Worm (Caenorhabditis elegans): Measurements from ENCODE around the gene mtl-2.

mtl-2 gene

DNA sequence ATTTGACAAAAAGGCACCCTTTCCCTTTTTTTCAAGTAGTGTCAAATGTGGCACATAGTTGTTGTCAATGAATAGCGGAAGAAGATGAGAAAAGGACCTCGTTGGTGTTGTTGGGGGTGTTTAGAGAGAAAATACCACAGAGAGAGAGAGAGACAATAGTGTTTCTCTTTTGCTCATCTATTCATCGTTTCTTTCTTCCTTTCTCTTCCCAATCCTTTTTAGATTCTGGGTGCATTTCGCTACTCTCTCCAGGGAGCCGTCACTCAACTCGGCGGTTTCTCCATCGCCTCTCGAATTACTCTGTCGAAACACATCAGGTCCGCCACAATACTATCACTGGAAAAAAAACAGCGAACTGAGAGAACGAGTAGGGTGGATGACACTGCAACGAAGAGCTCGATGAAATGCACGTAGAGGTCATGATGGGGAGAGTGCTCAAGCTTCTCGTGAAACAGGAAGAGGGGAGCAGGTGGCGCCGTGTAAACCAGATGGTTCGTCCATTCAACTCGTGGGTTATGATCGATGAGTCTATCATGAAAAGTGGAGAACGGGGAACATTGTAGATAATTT lies 14.8 kb downstream of the mtl-2 start:
- no peak for TF ChIP-seq ama-1 (optimal IDR thresholded peaks at IDR 0.05)
- TF ChIP-seq aly-1 (tag; optimal IDR thresholded peaks at IDR 0.05) = no peak
- TF ChIP-seq tbx-11 (GFP tag; IDR thresholded peaks at IDR 0.05) = no peak
- TF ChIP-seq scrt-1 (GFP tag; IDR thresholded peaks at IDR 0.05) = no peak
- TF ChIP-seq sea-1 (GFP tag; conservative IDR thresholded peaks at IDR 0.05) = no peak

DNA sequence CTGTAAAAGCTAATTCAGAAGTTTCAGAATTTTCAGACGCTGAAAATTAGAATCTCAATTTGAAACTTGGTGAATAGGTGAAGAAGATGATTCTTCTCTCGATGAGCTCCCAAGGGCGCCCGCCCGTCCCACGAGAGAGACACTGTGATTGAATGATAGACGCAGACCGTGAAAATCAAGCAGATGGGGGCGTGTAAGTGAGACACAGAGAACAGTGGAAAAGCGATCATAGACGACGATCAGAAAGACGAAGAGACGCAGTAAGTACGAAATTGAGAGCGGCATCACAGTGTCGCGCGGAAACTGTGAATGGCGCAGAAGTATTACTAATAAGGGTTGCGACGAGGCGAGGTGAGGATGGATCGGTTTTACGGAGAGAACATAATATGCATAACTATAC lies 16.1 kb downstream of the mtl-2 start:
- TF ChIP-seq tra-4 (tag; optimal IDR thresholded peaks at IDR 0.05) (no peak), ceh-36 (tag; optimal IDR thresholded peaks at IDR 0.05) (no peak), hnd-1 (tag; optimal IDR thresholded peaks at IDR 0.05) (no peak), flt-1 (GFP tag; IDR thresholded peaks at IDR 0.05) (no peak), F13C5.2 (tag; optimal IDR thresholded peaks at IDR 0.05) (no peak), ceh-13 (GFP tag; optimal IDR thresholded peaks at IDR 0.05) (no peak), ets-7 (tag; optimal IDR thresholded peaks at IDR 0.05) (no peak), tbx-11 (GFP tag; IDR thresholded peaks at IDR 0.05) (no peak), tbx-37 (GFP tag; conservative IDR thresholded peaks at IDR 0.05) (no peak), hmbx-1 (tag; optimal IDR thresholded peaks at IDR 0.05) (no peak), B0310.2 (tag; optimal IDR thresholded peaks at IDR 0.05) (no peak), aly-1 (tag; optimal IDR thresholded peaks at IDR 0.05) (no peak), hmg-4 (GFP tag; optimal IDR thresholded peaks at IDR 0.05) (no peak), ama-1 (optimal IDR thresholded peaks at IDR 0.05) (no peak), sea-1 (GFP tag; conservative IDR thresholded peaks at IDR 0.05) (no peak), pes-1 (GFP tag; IDR thresholded peaks at IDR 0.05) (no peak), scrt-1 (GFP tag; IDR thresholded peaks at IDR 0.05) (no peak)

DNA sequence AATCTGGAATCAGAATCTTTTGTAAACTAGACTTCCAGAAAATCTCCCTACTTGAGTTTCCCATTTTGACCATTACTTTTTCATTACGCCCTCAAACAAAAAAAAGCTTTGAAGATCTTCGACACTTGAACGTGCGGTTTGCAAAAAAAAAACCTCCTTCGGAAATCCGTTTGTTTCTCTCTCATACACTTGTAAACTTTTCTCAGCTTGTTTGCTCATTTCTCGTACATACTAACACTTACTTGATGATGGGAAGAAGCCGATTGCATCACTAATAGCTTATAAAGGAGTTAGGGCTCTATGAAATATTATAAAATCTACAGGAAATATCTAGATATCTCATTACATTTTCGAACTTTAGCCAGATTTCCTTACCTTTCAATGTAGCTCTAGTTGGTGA lies 16.5 kb downstream of the mtl-2 start:
- TF ChIP-seq B0310.2 (tag; optimal IDR thresholded peaks at IDR 0.05) (no peak), pes-1 (GFP tag; IDR thresholded peaks at IDR 0.05) (no peak), sea-1 (GFP tag; conservative IDR thresholded peaks at IDR 0.05) (no peak), tbx-11 (GFP tag; IDR thresholded peaks at IDR 0.05) (no peak), ceh-13 (GFP tag; optimal IDR thresholded peaks at IDR 0.05) (no peak), scrt-1 (GFP tag; IDR thresholded peaks at IDR 0.05) (no peak), F13C5.2 (tag; optimal IDR thresholded peaks at IDR 0.05) (no peak), ama-1 (optimal IDR thresholded peaks at IDR 0.05) (no peak), aly-1 (tag; optimal IDR thresholded peaks at IDR 0.05) (no peak), tbx-37 (GFP tag; conservative IDR thresholded peaks at IDR 0.05) (no peak), tra-4 (tag; optimal IDR thresholded peaks at IDR 0.05) (no peak), ceh-36 (tag; optimal IDR thresholded peaks at IDR 0.05) (no peak), hmg-4 (GFP tag; optimal IDR thresholded peaks at IDR 0.05) (no peak), flt-1 (GFP tag; IDR thresholded peaks at IDR 0.05) (no peak), hmbx-1 (tag; optimal IDR thresholded peaks at IDR 0.05) (no peak), ets-7 (tag; optimal IDR thresholded peaks at IDR 0.05) (no peak), hnd-1 (tag; optimal IDR thresholded peaks at IDR 0.05) (no peak)

DNA sequence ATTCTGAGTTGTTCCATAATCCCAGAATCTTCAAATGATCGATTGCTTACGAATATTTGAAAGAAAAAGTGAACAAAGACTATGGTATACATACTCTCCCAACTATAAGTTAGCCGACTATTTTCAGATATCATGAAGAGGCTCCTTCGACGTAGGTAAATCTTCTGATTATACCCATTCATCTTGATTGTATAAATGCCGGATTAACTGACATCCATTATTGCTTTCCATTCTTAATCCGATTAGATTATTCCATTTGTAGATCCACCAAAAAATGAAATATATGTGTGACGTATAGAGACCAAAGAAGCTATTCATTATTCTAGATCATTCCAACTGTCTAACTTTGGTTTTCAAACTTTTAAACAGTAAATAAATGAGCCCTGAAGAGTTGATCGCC lies 25.0 kb downstream of the mtl-2 start:
- TF ChIP-seq ets-7 (tag; optimal IDR thresholded peaks at IDR 0.05) = no peak

DNA sequence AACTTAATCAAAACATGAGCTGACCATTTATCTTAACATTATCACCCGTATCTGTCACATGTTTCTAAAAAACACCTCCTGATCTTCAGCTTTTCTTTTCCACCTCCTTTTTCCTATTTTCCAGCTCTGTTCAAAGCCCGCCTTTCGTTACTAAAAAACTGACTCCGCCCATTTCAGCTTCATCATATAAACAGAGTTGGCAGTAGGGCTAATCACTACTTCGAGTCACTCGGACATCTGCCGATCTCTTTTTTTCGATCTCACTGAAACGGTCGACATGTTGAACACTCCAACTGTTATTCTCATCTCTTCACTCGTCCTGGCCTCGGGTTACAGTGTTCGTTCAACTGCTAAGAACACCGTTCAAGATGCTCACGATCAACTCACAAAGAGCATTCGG lies 26.0 kb downstream of the mtl-2 start, which contains the start of gene droe-4:
droe-4 (plus strand) TSS at position 172 of the 400 bp plus-strand sequence.
- TF ChIP-seq ceh-13 (GFP tag; optimal IDR thresholded peaks at IDR 0.05) (no peak), flt-1 (GFP tag; IDR thresholded peaks at IDR 0.05) (no peak), hmg-4 (GFP tag; optimal IDR thresholded peaks at IDR 0.05) (no peak), tra-4 (tag; optimal IDR thresholded peaks at IDR 0.05) (no peak), ceh-36 (tag; optimal IDR thresholded peaks at IDR 0.05) (no peak), scrt-1 (GFP tag; IDR thresholded peaks at IDR 0.05) (no peak), hmbx-1 (tag; optimal IDR thresholded peaks at IDR 0.05) (no peak), ets-7 (tag; optimal IDR thresholded peaks at IDR 0.05) (no peak), tbx-11 (GFP tag; IDR thresholded peaks at IDR 0.05) (no peak), tbx-37 (GFP tag; conservative IDR thresholded peaks at IDR 0.05) (no peak), aly-1 (tag; optimal IDR thresholded peaks at IDR 0.05) (no peak)

DNA sequence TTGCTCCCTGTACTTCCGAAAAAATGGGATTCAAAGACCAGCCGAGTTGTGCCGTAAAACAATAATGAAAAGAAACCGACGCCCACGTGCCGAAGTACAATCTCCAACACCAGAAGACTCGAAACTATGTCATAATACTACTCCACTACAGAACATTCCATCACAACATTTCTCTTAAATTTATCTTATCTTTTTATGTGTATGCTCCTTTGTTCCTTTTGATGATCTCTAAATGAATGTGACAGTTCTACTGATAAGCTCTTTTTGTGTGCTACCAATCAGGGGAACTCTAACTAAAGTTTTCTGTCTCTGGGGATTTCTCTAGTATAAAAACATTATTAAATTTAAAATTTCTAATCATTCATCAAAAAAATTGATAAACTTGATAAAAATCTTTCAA lies 31.6 kb downstream of the mtl-2 start:
- no peak for TF ChIP-seq ceh-36 (tag; optimal IDR thresholded peaks at IDR 0.05)
- TF ChIP-seq scrt-1 (GFP tag; IDR thresholded peaks at IDR 0.05) = no peak
- TF ChIP-seq ets-7 (tag; optimal IDR thresholded peaks at IDR 0.05) = no peak
- TF ChIP-seq F13C5.2 (tag; optimal IDR thresholded peaks at IDR 0.05) = no peak
- TF ChIP-seq B0310.2 (tag; optimal IDR thresholded peaks at IDR 0.05) = no peak
- no peak for TF ChIP-seq hmbx-1 (tag; optimal IDR thresholded peaks at IDR 0.05)
- TF ChIP-seq flt-1 (GFP tag; IDR thresholded peaks at IDR 0.05) = no peak
- no peak for TF ChIP-seq ceh-13 (GFP tag; optimal IDR thresholded peaks at IDR 0.05)
- TF ChIP-seq ama-1 (optimal IDR thresholded peaks at IDR 0.05) = no peak

DNA sequence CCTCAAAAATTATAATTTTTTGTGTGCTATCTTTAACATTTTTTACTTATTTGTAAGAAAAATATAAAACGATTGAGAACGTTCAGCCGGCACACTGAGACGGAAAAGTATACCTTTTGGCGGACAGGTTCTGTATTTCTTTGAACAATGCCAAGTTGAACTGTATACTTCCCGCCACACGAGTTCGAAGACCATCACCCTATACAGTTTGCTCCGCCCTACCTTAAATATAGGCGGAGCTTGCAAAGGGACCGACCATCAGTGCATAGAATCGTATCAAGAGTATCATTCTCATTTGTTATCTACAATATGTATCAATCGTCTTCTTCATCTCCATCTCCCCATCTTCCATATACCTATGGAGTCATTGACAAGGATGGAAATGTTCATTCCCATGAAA lies 33.6 kb downstream of the mtl-2 start, which contains the start of gene end-1:
end-1 (plus strand) TSS at position 301 of the 400 bp plus-strand sequence.
- TF ChIP-seq ceh-36 (tag; optimal IDR thresholded peaks at IDR 0.05) (no peak), ama-1 (optimal IDR thresholded peaks at IDR 0.05) (no peak), flt-1 (GFP tag; IDR thresholded peaks at IDR 0.05) (no peak), sea-1 (GFP tag; conservative IDR thresholded peaks at IDR 0.05) (no peak), hmg-4 (GFP tag; optimal IDR thresholded peaks at IDR 0.05) (no peak), B0310.2 (tag; optimal IDR thresholded peaks at IDR 0.05) (no peak), tbx-37 (GFP tag; conservative IDR thresholded peaks at IDR 0.05) (no peak), pes-1 (GFP tag; IDR thresholded peaks at IDR 0.05) (no peak), tra-4 (tag; optimal IDR thresholded peaks at IDR 0.05) (no peak)

DNA sequence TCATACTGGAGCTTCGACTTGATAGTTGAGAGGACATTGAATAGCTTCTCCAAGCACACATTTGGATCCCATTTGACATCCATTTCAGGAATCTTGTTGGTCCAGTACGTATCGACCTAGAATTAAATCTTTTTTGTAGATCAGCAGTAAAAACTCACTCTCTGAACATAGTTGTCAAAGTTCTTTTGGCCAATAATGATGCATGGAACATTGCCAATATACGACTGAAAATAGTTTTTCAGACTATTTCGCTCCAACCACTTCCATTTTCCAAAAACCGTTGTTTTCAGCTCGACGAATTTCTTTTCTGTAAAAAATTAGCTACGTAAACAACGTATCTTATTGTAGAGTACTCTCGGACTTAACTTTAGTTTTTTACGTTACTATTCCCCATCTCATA lies 36.8 kb downstream of the mtl-2 start:
- TF ChIP-seq pes-1 (GFP tag; IDR thresholded peaks at IDR 0.05) = no peak
- no peak for TF ChIP-seq tbx-37 (GFP tag; conservative IDR thresholded peaks at IDR 0.05)
- no peak for TF ChIP-seq B0310.2 (tag; optimal IDR thresholded peaks at IDR 0.05)
- TF ChIP-seq ama-1 (optimal IDR thresholded peaks at IDR 0.05) = no peak
- no peak for TF ChIP-seq aly-1 (tag; optimal IDR thresholded peaks at IDR 0.05)
- no peak for TF ChIP-seq flt-1 (GFP tag; IDR thresholded peaks at IDR 0.05)
- TF ChIP-seq ceh-13 (GFP tag; optimal IDR thresholded peaks at IDR 0.05) = no peak
- TF ChIP-seq sea-1 (GFP tag; conservative IDR thresholded peaks at IDR 0.05) = no peak
- no peak for TF ChIP-seq hnd-1 (tag; optimal IDR thresholded peaks at IDR 0.05)

Measured in whole organism, early embryonic.